Worm (Caenorhabditis elegans): ENCODE results near the gene dif-1.
"Not testable (repeated sequence)": the region's sequence is repeated elsewhere in the genome, so short reads cannot be mapped to it uniquely, and the experiment has no call there.

dif-1 gene

DNA sequence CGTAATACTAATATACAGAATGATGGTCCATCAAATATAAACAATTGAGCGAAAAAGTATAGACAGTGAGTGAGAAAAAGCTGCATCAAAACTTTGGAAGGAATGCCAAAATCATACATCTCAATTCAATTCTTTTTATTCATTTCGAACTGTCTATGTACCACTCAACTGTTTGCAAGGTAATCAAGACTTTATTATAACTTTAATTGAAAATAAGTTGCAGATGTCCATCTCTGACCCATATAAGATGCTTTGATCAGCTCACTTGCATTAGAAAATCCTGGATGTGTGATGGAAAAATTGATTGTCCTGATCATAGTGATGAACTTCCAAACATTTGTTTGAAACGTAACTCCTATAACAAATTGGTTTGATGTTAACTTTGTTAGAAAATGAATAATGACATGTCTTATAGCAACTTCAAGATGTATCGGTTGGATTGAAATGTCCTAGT is 14.8 kb upstream of the dif-1 start, which contains the start of gene F32E10.8:
Gene F32E10.8 (plus strand): TSS at position 51 of the 454 bp plus-strand sequence.
- no peak for TF ChIP-seq unc-39 (tag; optimal IDR thresholded peaks at IDR 0.05)
- TF ChIP-seq blmp-1 (tag; optimal IDR thresholded peaks at IDR 0.05) = no peak
- TF ChIP-seq mab-5 (tag; optimal IDR thresholded peaks at IDR 0.05) = no peak

DNA sequence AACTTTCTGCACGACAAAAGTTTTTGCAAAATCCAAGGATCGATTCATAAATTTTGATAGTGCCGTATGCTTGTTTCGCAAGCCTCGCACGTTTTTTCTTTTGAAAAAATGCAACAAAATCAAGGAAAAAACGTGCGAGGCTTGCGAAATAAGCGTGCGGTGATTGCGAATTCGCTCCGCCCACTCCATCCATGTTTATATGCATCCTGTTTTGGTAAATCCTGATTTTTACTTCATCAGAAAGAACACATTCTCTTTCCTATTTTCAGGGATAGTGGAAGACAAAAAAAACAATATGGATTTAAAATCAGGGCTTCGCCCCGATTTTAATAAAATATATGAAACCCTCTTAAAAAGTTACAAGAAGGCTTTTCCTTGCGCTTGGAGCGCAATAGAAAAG is 11.0 kb upstream of the dif-1 start, which contains the start of gene F32E10.9:
Gene F32E10.9 (minus strand): TSS at position 101 of the 400 bp plus-strand sequence.
- TF ChIP-seq ceh-39 (tag; optimal IDR thresholded peaks at IDR 0.05); ceh-43 (GFP tag; optimal IDR thresholded peaks at IDR 0.05); flh-1 (GFP tag; optimal IDR thresholded peaks at IDR 0.05): not testable (repeated sequence)

DNA sequence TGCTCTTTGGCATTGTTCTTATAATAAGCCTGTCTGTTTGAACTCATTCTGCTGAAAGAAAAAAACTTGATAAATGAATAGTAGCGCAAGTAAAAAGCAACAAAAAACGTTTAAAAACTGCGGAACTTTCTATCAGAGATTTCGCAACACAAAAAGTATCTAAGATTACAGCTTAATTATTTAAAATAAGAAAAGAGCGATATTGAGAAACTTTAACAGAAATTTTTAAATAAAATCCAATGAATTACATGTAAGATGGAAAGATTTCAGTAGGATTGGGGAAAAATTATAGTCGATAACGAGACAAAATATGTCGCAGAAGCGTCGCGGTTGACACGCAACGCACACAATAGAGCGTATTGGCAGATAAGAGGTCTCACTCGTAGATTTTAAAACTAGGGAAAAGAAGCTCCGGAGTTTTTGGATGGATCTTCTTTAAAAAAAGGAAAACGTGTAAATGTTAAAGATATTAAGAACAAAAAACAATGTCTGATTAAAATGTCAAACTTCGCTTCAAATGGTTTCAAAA is 8.9 kb upstream of the dif-1 start, which contains the start of gene ima-3:
Gene ima-3 (minus strand): TSS at position 51 of the 529 bp plus-strand sequence.
- peak; percentile 35 for TF ChIP-seq lsy-2 (tag; optimal IDR thresholded peaks at IDR 0.05)
- no peak for TF ChIP-seq mab-5 (tag; optimal IDR thresholded peaks at IDR 0.05)
- TF ChIP-seq tbx-8 (GFP tag; optimal IDR thresholded peaks at IDR 0.05) = no peak
- no peak for TF ChIP-seq unc-39 (tag; optimal IDR thresholded peaks at IDR 0.05)
- no peak for TF ChIP-seq unc-62 (GFP tag; optimal IDR thresholded peaks at IDR 0.05)
- TF ChIP-seq mep-1 (tag; optimal IDR thresholded peaks at IDR 0.05) = peak; percentile 61
- TF ChIP-seq snpc-4 (tag; optimal IDR thresholded peaks at IDR 0.05) = no peak
- TF ChIP-seq mls-2 (tag; optimal IDR thresholded peaks at IDR 0.05) = no peak
- no peak for TF ChIP-seq ztf-11 (tag; optimal IDR thresholded peaks at IDR 0.05)
- TF ChIP-seq drap-1 (GFP tag; optimal IDR thresholded peaks at IDR 0.05) = no peak
- no peak for TF ChIP-seq hlh-1 (tag; optimal IDR thresholded peaks at IDR 0.05)
- TF ChIP-seq bed-3 (GFP tag; optimal IDR thresholded peaks at IDR 0.05) = no peak
- no peak for TF ChIP-seq ceh-83 (GFP tag; optimal IDR thresholded peaks at IDR 0.05)
- no peak for TF ChIP-seq ceh-43 (GFP tag; optimal IDR thresholded peaks at IDR 0.05)
- peak; percentile 52 for TF ChIP-seq nhr-237 (tag; optimal IDR thresholded peaks at IDR 0.05)
- peak; percentile 45 for TF ChIP-seq ces-1 (GFP tag; optimal IDR thresholded peaks at IDR 0.05)
- no peak for TF ChIP-seq elt-1 (tag; optimal IDR thresholded peaks at IDR 0.05; ENCODE audit: borderline replicate concordance, insufficient read depth)
- TF ChIP-seq sptf-1 (tag; optimal IDR thresholded peaks at IDR 0.05) = no peak
- no peak for TF ChIP-seq lin-13 (tag; optimal IDR thresholded peaks at IDR 0.05)
- no peak for TF ChIP-seq pha-4 (tag; optimal IDR thresholded peaks at IDR 0.05)
- no peak for TF ChIP-seq nhr-28 (tag; optimal IDR thresholded peaks at IDR 0.05)
- TF ChIP-seq flh-1 (GFP tag; optimal IDR thresholded peaks at IDR 0.05) = no peak
- TF ChIP-seq nhr-2 (tag; optimal IDR thresholded peaks at IDR 0.05) = no peak
- no peak for TF ChIP-seq ham-2 (GFP tag; optimal IDR thresholded peaks at IDR 0.05)
- no peak for TF ChIP-seq lin-32 (GFP tag; optimal IDR thresholded peaks at IDR 0.05)
- TF ChIP-seq nhr-76 (tag; optimal IDR thresholded peaks at IDR 0.05) = no peak
- peak; percentile 88 for TF ChIP-seq ceh-39 (tag; optimal IDR thresholded peaks at IDR 0.05)
- TF ChIP-seq elt-3 (tag; optimal IDR thresholded peaks at IDR 0.05) = no peak

DNA sequence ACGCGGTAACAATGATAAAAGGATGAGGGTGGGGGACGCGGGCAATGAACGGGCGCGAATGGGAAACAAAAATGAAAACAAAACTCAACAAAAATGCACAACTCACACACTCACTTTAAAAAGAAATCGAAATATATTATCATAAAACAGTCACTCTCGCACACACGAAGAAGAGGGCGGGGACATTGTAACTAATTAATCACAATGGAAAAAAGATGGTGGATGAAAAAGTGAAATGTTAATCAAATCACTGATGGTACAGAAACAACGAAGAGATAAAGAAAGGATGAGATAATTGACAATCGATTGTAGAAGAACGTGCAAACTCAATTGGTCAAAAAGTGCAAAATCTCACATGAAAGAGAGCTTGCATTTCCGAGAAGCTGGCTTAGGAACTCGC is 6.4 kb upstream of the dif-1 start:
- TF ChIP-seq flh-1 (GFP tag; optimal IDR thresholded peaks at IDR 0.05) = no peak
- TF ChIP-seq sptf-1 (tag; optimal IDR thresholded peaks at IDR 0.05) = no peak
- no peak for TF ChIP-seq nhr-237 (tag; optimal IDR thresholded peaks at IDR 0.05)
- no peak for TF ChIP-seq lsy-2 (tag; optimal IDR thresholded peaks at IDR 0.05)
- TF ChIP-seq lin-32 (GFP tag; optimal IDR thresholded peaks at IDR 0.05) = no peak
- TF ChIP-seq elt-1 (tag; optimal IDR thresholded peaks at IDR 0.05; ENCODE audit: borderline replicate concordance, insufficient read depth) = no peak
- TF ChIP-seq nhr-2 (tag; optimal IDR thresholded peaks at IDR 0.05) = no peak
- TF ChIP-seq zip-8 (tag; optimal IDR thresholded peaks at IDR 0.05) = no peak

DNA sequence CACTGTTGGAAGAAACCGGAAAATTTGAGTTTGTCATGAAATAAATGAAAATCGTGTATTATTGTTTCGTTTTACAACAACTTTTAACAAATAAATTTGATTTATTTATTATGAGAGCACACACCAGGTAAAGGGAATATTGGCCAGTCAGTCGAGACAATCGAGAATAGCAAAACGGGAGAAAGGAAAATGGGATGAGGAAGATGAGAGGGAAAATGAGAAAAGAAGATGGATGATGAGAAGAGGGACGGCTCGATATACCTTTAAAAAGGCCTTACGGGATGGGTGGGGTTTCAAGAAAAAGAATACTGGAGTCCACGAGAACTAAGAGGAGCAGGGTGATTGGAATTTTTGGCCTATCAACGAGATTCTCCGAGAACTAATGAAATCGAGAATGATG is 5.8 kb upstream of the dif-1 start:
- TF ChIP-seq mls-2 (tag; optimal IDR thresholded peaks at IDR 0.05) (no peak), ces-1 (GFP tag; optimal IDR thresholded peaks at IDR 0.05) (no peak), mab-5 (tag; optimal IDR thresholded peaks at IDR 0.05) (no peak)
